Worm (Caenorhabditis elegans): ENCODE results near the gene Y51A2B.4.

ce11 chrV:18359888-18360287 is 29.1 kb downstream of the Y51A2B.4 start, which contains the start of gene C08E8.5:
- no peak for TF ChIP-seq ama-1 (optimal IDR thresholded peaks at IDR 0.05)
- TF ChIP-seq tra-4 (tag; optimal IDR thresholded peaks at IDR 0.05), result no peak
- TF ChIP-seq scrt-1 (GFP tag; IDR thresholded peaks at IDR 0.05), result no peak
- TF ChIP-seq ceh-36 (tag; optimal IDR thresholded peaks at IDR 0.05), result no peak
